Fruit fly (Drosophila melanogaster) whole organism: ENCODE data around the gene CG10431.

Source experiments
- CG8478 ChIP-seq: fragments of >200 bp; optimal IDR thresholded peaks from 2 replicates; lab custom pipeline; 2018; ENCODE audit warnings: inconsistent platforms
- EcR ChIP-seq, 2 experiments: fragments of >200 bp; optimal IDR thresholded peaks; 2 replicates each; lab custom pipeline; 2017; ENCODE audit warnings: missing biosample characterization in 2 of 2, missing genetic modification characterization in 2 of 2, missing genetic modification reagents in 2 of 2
- pan ChIP-seq: fragments of >200 bp; optimal IDR thresholded peaks from 2 replicates; lab custom pipeline; 2017
- usp ChIP-seq: fragments of >200 bp; optimal IDR thresholded peaks from 2 replicates; lab custom pipeline; 2017; ENCODE audit warnings: missing biosample characterization, missing genetic modification characterization, mixed read lengths

dm6 chr2L:18955666-18956065 lies 18.8 kb upstream of the CG10431 start:
- no peak for TF ChIP-seq CG8478 (lab: Kevin White, UChicago)
- TF ChIP-seq EcR (GFP tag; optimal IDR thresholded peaks at IDR 0.05; lab: Kevin White, UChicago) = no peak
- no peak for TF ChIP-seq usp (GFP tag; lab: Kevin White, UChicago)
- TF ChIP-seq pan = peak; percentile 7
